Worm (Caenorhabditis elegans) whole organism, mixed stage, embryonic: ENCODE data around the gene F28A12.3.

ENCODE experiments used
- M03D4.4 ChIP-seq: sonication (generic microtip); optimal IDR thresholded peaks from 2 replicates; lab custom pipeline; 2017; ENCODE audit warnings: mild to moderate bottlenecking, missing genetic modification characterization, missing compliant biosample characterization
- bed-3 ChIP-seq: fragments of 200-800 bp; sonication (Bioruptor generic); optimal IDR thresholded peaks from 3 replicates; lab custom pipeline; 2018; ENCODE audit warnings: mild to moderate bottlenecking, missing genetic modification characterization, moderate library complexity, missing compliant biosample characterization
- blmp-1 ChIP-seq: fragments of 150-350 bp; optimal IDR thresholded peaks from 2 replicates; lab custom pipeline; 2014; ENCODE audit warnings: missing biosample characterization, missing genetic modification characterization
- ceh-39 ChIP-seq: fragments of 150-350 bp; optimal IDR thresholded peaks from 2 replicates; lab custom pipeline; 2014; ENCODE audit warnings: missing biosample characterization, missing genetic modification characterization
- ceh-43 ChIP-seq: fragments of 200-800 bp; sonication (Bioruptor generic); optimal IDR thresholded peaks from 2 replicates; lab custom pipeline; 2018; ENCODE audit warnings: mild to moderate bottlenecking, missing genetic modification characterization, moderate library complexity, missing compliant biosample characterization
- ces-1 ChIP-seq: fragments of 150-350 bp; optimal IDR thresholded peaks from 2 replicates; lab custom pipeline; 2014; ENCODE audit warnings: missing biosample characterization, missing genetic modification reagents, missing genetic modification characterization
- cnd-1 ChIP-seq: fragments of 200-800 bp; sonication (Bioruptor generic); optimal IDR thresholded peaks from 2 replicates; lab custom pipeline; 2018; ENCODE audit warnings: mild to moderate bottlenecking, missing genetic modification characterization, missing compliant biosample characterization
- drap-1 ChIP-seq: fragments of 200-800 bp; sonication (Bioruptor generic); optimal IDR thresholded peaks from 3 replicates; lab custom pipeline; 2018; ENCODE audit warnings: mild to moderate bottlenecking, missing genetic modification characterization, missing compliant biosample characterization
- elt-1 ChIP-seq: sonication (generic microtip); optimal IDR thresholded peaks from 2 replicates; lab custom pipeline; 2017; ENCODE audit warnings: missing genetic modification characterization, mild to moderate bottlenecking, missing compliant biosample characterization, antibody characterized with exemption, moderate library complexity, borderline replicate concordance; ENCODE audit not compliant: insufficient read depth
- elt-3 ChIP-seq: fragments of 150-350 bp; optimal IDR thresholded peaks from 2 replicates; lab custom pipeline; 2014; ENCODE audit warnings: missing biosample characterization, missing genetic modification characterization
- ham-2 ChIP-seq: fragments of 200-800 bp; sonication (Bioruptor generic); optimal IDR thresholded peaks from 2 replicates; lab custom pipeline; 2018; ENCODE audit warnings: mild to moderate bottlenecking, missing genetic modification characterization, missing compliant biosample characterization
- hlh-1 ChIP-seq: fragments of 150-350 bp; optimal IDR thresholded peaks from 2 replicates; lab custom pipeline; 2014; ENCODE audit warnings: missing biosample characterization, missing genetic modification reagents, missing genetic modification characterization
- lin-13 ChIP-seq: fragments of 150-350 bp; optimal IDR thresholded peaks from 2 replicates; lab custom pipeline; 2014; ENCODE audit warnings: missing biosample characterization, missing genetic modification characterization
- lin-32 ChIP-seq: fragments of 200-800 bp; sonication (Bioruptor generic); optimal IDR thresholded peaks from 2 replicates; lab custom pipeline; 2018; ENCODE audit warnings: mild to moderate bottlenecking, missing genetic modification characterization, missing compliant biosample characterization
- lsy-2 ChIP-seq: fragments of 150-350 bp; optimal IDR thresholded peaks from 2 replicates; lab custom pipeline; 2014; ENCODE audit warnings: missing biosample characterization, missing genetic modification characterization
- mab-5 ChIP-seq: fragments of 150-350 bp; optimal IDR thresholded peaks from 2 replicates; lab custom pipeline; 2014; ENCODE audit warnings: missing biosample characterization, missing genetic modification characterization
- mls-2 ChIP-seq: sonication (generic microtip); optimal IDR thresholded peaks from 2 replicates; lab custom pipeline; 2016; ENCODE audit warnings: mild to moderate bottlenecking, missing genetic modification characterization, moderate library complexity, missing compliant biosample characterization
- nhr-12 ChIP-seq: fragments of 150-350 bp; optimal IDR thresholded peaks from 2 replicates; lab custom pipeline; 2014; ENCODE audit warnings: missing biosample characterization, missing genetic modification characterization
- nhr-2 ChIP-seq: fragments of 150-350 bp; optimal IDR thresholded peaks from 2 replicates; lab custom pipeline; 2014; ENCODE audit warnings: missing biosample characterization, missing genetic modification characterization
- nhr-237 ChIP-seq: fragments of 150-350 bp; optimal IDR thresholded peaks from 2 replicates; lab custom pipeline; 2014; ENCODE audit warnings: missing biosample characterization, missing genetic modification characterization
- nhr-76 ChIP-seq: sonication (generic microtip); optimal IDR thresholded peaks from 2 replicates; lab custom pipeline; 2017; ENCODE audit warnings: missing biosample characterization, missing genetic modification characterization
- sem-2 ChIP-seq: fragments of 200-800 bp; sonication (Bioruptor generic); optimal IDR thresholded peaks from 2 replicates; lab custom pipeline; 2018; ENCODE audit warnings: mild to moderate bottlenecking, missing genetic modification characterization, missing compliant biosample characterization
- snpc-4 ChIP-seq: fragments of 150-350 bp; optimal IDR thresholded peaks from 2 replicates; lab custom pipeline; 2014; ENCODE audit warnings: missing biosample characterization, missing genetic modification characterization
- sptf-1 ChIP-seq: sonication (generic microtip); optimal IDR thresholded peaks from 2 replicates; lab custom pipeline; 2017; ENCODE audit warnings: mild to moderate bottlenecking, missing genetic modification characterization, moderate library complexity, missing compliant biosample characterization
- tbx-8 ChIP-seq: fragments of 200-800 bp; sonication (Bioruptor generic); optimal IDR thresholded peaks from 2 replicates; lab custom pipeline; 2018; ENCODE audit warnings: mild to moderate bottlenecking, missing genetic modification characterization, moderate library complexity, missing compliant biosample characterization
- unc-120 ChIP-seq: sonication (generic microtip); optimal IDR thresholded peaks from 2 replicates; lab custom pipeline; 2017; ENCODE audit warnings: missing genetic modification characterization, missing compliant biosample characterization; ENCODE audit not compliant: poor library complexity, severe bottlenecking
- unc-39 ChIP-seq: fragments of 150-350 bp; optimal IDR thresholded peaks from 2 replicates; lab custom pipeline; 2014; ENCODE audit warnings: missing biosample characterization, missing genetic modification characterization
- unc-62 ChIP-seq: fragments of 150-350 bp; optimal IDR thresholded peaks from 2 replicates; lab custom pipeline; 2014; ENCODE audit warnings: missing biosample characterization, missing genetic modification reagents, missing genetic modification characterization
- zip-8 ChIP-seq: fragments of 150-350 bp; optimal IDR thresholded peaks from 2 replicates; lab custom pipeline; 2014; ENCODE audit warnings: missing biosample characterization, missing genetic modification characterization
- ztf-11 ChIP-seq: fragments of 150-350 bp; optimal IDR thresholded peaks from 2 replicates; lab custom pipeline; 2014; ENCODE audit warnings: missing biosample characterization, missing genetic modification characterization

Gene F28A12.3

DNA sequence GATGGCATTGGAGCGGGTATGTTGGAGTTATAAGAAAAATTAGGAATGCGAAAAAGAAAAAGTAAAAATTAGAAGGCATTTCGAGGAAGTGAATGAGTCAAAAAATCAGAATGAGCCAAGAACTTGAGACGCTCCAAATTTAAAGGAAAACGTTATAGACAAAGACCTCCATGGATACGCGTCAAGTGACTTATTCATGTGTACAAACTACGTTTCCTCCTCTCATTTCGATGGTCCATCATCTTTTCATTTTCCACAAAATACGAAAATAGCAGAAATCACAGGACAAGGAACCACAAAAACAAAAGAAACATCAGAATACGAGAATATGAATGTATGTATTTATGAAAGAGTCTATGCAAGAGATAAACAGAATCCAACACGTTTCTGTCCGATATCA, at the start of gene F28A12.3:
F28A12.3 (minus strand) TSS at position 101 of the 400 bp plus-strand sequence.
- TF ChIP-seq ztf-11 (tag; lab: Kevin White, UChicago), result no peak
- TF ChIP-seq nhr-2 (tag; lab: Kevin White, UChicago), result no peak
- TF ChIP-seq elt-1, result no peak
- TF ChIP-seq zip-8 (tag; lab: Kevin White, UChicago), result no peak
- TF ChIP-seq hlh-1 (tag; lab: Kevin White, UChicago), result no peak
- no peak for TF ChIP-seq ceh-39 (tag; lab: Kevin White, UChicago)
- no peak for TF ChIP-seq tbx-8 (GFP tag; lab: Kevin White, UChicago)

DNA sequence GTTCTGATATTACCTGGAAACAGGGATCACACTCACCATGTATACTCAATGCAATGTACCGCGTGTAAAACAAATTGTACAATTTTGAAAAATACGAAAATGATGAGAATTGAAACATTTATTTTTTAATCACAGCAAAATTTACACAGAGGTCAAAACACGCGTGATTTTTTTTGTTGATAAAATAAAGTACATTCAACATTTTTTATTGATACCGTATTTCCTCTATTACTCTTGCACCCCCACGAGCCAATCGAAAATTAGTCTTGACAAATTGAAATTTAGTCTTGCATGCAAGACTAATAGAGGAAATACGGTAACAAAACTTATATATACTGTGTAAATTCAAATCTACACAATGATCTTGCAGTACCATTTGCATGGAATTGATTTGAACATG, 46.5 kb upstream of the F28A12.3 start, which contains the start of gene ZC190.8:
ZC190.8 (minus strand) TSS at position 101 of the 400 bp plus-strand sequence.
- TF ChIP-seq sem-2 (GFP tag; lab: Kevin White, UChicago) (no peak), lsy-2 (tag; lab: Kevin White, UChicago) (no peak), ham-2 (no peak), sptf-1 (tag; lab: Kevin White, UChicago) (no peak), lin-32 (GFP tag; lab: Kevin White, UChicago) (no peak), mls-2 (no peak), ztf-11 (tag; lab: Kevin White, UChicago) (no peak), unc-39 (tag; lab: Kevin White, UChicago) (no peak), nhr-237 (tag; lab: Kevin White, UChicago) (no peak), snpc-4 (no peak), lin-13 (tag; lab: Kevin White, UChicago) (no peak), ceh-43 (GFP tag; lab: Kevin White, UChicago) (no peak), unc-62 (GFP tag; lab: Kevin White, UChicago) (no peak), ceh-39 (tag; lab: Kevin White, UChicago) (no peak), cnd-1 (no peak), tbx-8 (GFP tag; lab: Kevin White, UChicago) (no peak), hlh-1 (tag; lab: Kevin White, UChicago) (no peak), ces-1 (GFP tag; lab: Kevin White, UChicago) (no peak)

DNA sequence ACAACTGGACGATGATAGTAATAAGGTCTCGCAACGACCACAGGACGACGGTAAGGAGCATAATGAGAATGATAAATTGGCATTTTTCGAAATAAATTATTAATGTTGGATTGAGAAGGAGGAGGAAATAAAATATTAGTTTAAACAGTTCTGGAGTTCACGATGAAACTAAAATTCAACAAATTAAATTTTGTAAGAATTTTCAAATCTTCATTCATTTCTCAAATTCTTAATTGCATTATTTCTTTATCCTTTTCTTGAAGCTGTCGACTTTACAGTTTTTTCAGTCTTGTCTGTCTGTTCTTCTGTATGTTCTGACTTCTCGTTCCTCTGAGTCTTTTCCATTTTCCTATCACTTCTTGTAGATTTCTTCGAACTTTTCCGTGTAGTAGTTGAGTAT, 45.6 kb upstream of the F28A12.3 start, which contains the start of gene ZC190.7:
ZC190.7 (minus strand) TSS at position 101 of the 400 bp plus-strand sequence.
- TF ChIP-seq tbx-8 (GFP tag; lab: Kevin White, UChicago) (no peak), ztf-11 (tag; lab: Kevin White, UChicago) (no peak)

DNA sequence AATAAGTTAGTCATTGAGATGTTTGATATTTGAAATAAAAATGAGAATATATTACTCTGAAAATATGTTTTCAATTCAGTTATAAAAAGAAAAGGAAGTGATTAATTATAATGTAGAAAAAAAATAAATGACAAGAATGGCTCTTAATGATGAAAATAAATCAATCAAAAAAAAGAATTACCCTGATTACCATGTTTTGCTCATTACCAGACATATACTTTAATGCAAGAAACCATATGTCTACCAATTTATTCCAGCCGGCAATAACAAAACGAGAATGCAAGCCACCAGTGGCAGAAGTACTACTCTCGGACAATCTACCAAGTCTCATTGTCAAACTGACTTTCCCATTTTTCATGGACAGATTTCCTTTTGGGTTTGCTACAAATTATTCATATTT, 42.6 kb upstream of the F28A12.3 start:
- TF ChIP-seq bed-3, result no peak
- no peak for TF ChIP-seq elt-3 (tag; lab: Kevin White, UChicago)
- no peak for TF ChIP-seq unc-39 (tag; lab: Kevin White, UChicago)
- no peak for TF ChIP-seq unc-120 (tag; lab: Kevin White, UChicago)
- no peak for TF ChIP-seq ham-2
- TF ChIP-seq mab-5 (tag; lab: Kevin White, UChicago), result no peak
- TF ChIP-seq nhr-2 (tag; lab: Kevin White, UChicago), result no peak
- no peak for TF ChIP-seq elt-1
- TF ChIP-seq zip-8 (tag; lab: Kevin White, UChicago), result no peak
- TF ChIP-seq ceh-43 (GFP tag; lab: Kevin White, UChicago), result no peak
- no peak for TF ChIP-seq nhr-12 (tag; lab: Kevin White, UChicago)
- TF ChIP-seq sptf-1 (tag; lab: Kevin White, UChicago), result no peak
- TF ChIP-seq M03D4.4 (tag; lab: Kevin White, UChicago), result no peak
- no peak for TF ChIP-seq mls-2
- TF ChIP-seq ceh-39 (tag; lab: Kevin White, UChicago), result no peak
- TF ChIP-seq tbx-8 (GFP tag; lab: Kevin White, UChicago), result no peak

DNA sequence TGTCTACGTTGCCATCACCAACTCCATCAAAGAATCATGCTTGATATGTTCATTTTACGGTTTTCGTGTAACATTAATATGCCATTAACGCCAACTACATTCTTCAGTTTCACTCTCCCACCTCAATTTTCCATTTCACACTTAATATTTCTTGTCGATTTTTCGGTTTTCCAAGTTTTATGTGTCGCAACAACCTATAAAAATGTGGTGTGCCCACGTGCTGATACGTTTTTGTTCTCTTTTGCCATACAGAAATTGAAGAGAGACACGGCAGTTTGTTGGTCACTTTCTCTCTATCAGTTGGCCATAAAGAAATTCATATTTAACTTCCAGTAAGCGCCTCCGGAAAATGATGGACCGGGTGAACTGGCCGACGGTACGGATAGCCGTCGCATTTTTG, 41.6 kb upstream of the F28A12.3 start, which contains the start of gene cln-3.3:
cln-3.3 (plus strand) TSS at position 334 of the 400 bp plus-strand sequence.
- no peak for TF ChIP-seq sptf-1 (tag; lab: Kevin White, UChicago)
- TF ChIP-seq elt-1, result no peak
- no peak for TF ChIP-seq unc-62 (GFP tag; lab: Kevin White, UChicago)
- no peak for TF ChIP-seq ceh-39 (tag; lab: Kevin White, UChicago)
- TF ChIP-seq bed-3, result no peak
- no peak for TF ChIP-seq lin-32 (GFP tag; lab: Kevin White, UChicago)
- no peak for TF ChIP-seq nhr-2 (tag; lab: Kevin White, UChicago)

DNA sequence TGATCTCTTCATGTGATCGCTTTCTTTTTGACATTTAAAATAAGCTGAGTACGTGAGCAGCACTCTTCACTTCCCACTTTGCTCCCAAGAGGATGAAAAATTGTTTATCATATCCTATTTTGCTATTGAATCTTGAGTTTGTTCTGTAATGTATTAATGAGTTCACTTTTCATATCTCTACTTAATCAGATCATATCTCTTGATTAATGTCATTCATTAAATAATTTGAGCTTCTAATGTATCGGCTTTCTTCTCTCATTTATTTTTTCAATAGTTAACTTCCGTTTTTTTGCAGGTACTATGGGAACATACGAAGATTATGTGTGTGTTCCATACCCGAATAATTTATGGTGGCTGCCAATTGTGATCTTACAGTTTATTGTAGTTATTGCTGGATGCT, 39.9 kb upstream of the F28A12.3 start, which contains the start of gene ZC190.2:
ZC190.2 (plus strand) TSS at position 301 of the 400 bp plus-strand sequence.
- TF ChIP-seq sptf-1 (tag; lab: Kevin White, UChicago) (no peak), unc-39 (tag; lab: Kevin White, UChicago) (no peak), drap-1 (GFP tag; lab: Kevin White, UChicago) (no peak), nhr-12 (tag; lab: Kevin White, UChicago) (no peak), lin-13 (tag; lab: Kevin White, UChicago) (no peak), blmp-1 (tag; lab: Kevin White, UChicago) (no peak), nhr-2 (tag; lab: Kevin White, UChicago) (no peak), nhr-237 (tag; lab: Kevin White, UChicago) (no peak), nhr-76 (tag; lab: Kevin White, UChicago) (no peak), tbx-8 (GFP tag; lab: Kevin White, UChicago) (no peak)
